Worm (Caenorhabditis elegans): ENCODE results near the gene ttll-5.

- TF ChIP-seq ama-1 (optimal IDR thresholded peaks at IDR 0.05) (no peak), lir-3 (tag; optimal IDR thresholded peaks at IDR 0.05) (no peak), fos-1 (tag; optimal IDR thresholded peaks at IDR 0.05) (no peak), hlh-30 (tag; optimal IDR thresholded peaks at IDR 0.05; ENCODE audit: insufficient read depth) (no peak)
Observed at ce11 chrV:11496283-11496682, 12.6 kb upstream of the ttll-5 start, which contains the start of gene htrl-1.
